Worm (Caenorhabditis elegans) whole organism, L2 larva: ENCODE measurements around the gene T10H9.1.
A peak's percentile ranks its signal among the peaks of the same experiment; 100 is the strongest.

ENCODE experiments used
- ama-1 ChIP-seq: fragments of 150-350 bp; optimal IDR thresholded peaks from 2 replicates; lab custom pipeline; 2018; ENCODE audit warnings: inconsistent platforms
- elt-3 ChIP-seq: sonication (generic microtip); optimal IDR thresholded peaks from 2 replicates; lab custom pipeline; 2017; ENCODE audit warnings: missing biosample characterization, missing genetic modification characterization
- fos-1 ChIP-seq: fragments of 150-350 bp; optimal IDR thresholded peaks from 2 replicates; lab custom pipeline; 2014; ENCODE audit warnings: missing biosample characterization, missing genetic modification characterization
- snpc-4 ChIP-seq: fragments of 150-350 bp; optimal IDR thresholded peaks from 2 replicates; lab custom pipeline; 2014; ENCODE audit warnings: missing biosample characterization, missing genetic modification characterization
- unc-62 ChIP-seq: fragments of 150-350 bp; optimal IDR thresholded peaks from 2 replicates; lab custom pipeline; 2014; ENCODE audit warnings: missing biosample characterization, missing genetic modification reagents, missing genetic modification characterization
- ztf-1 ChIP-seq: fragments of 200-800 bp; sonication (Bioruptor generic); conservative IDR thresholded peaks from 2 replicates; pipeline ENCODE4 v1.3.6; 2022; ENCODE audit warnings: missing genetic modification characterization, missing compliant biosample characterization
- ztf-11 ChIP-seq: sonication (generic microtip); optimal IDR thresholded peaks from 2 replicates; lab custom pipeline; 2017; ENCODE audit warnings: missing biosample characterization, missing genetic modification characterization

- TF ChIP-seq fos-1 (tag; lab: Kevin White, UChicago), result peak; percentile 38
- TF ChIP-seq ztf-11 (tag; lab: Kevin White, UChicago), result no peak
- TF ChIP-seq elt-3 (tag; lab: Kevin White, UChicago), result no peak
- TF ChIP-seq ztf-1, result no peak
- peak; percentile 60 for TF ChIP-seq snpc-4 (tag; lab: Kevin White, UChicago)
- TF ChIP-seq ama-1 (lab: Kevin White, UChicago), result no peak
- no peak for TF ChIP-seq unc-62 (GFP tag; lab: Kevin White, UChicago)
Observed at ce11 chrV:6658765-6659164, 9.3 kb downstream of the T10H9.1 start.
